Worm (Caenorhabditis elegans) whole organism, midembryonic: ENCODE data around the gene kel-8.

Experiments used
- cog-1 ChIP-seq: sonication (generic microtip); optimal IDR thresholded peaks from 2 replicates; lab custom pipeline; 2016; ENCODE audit warnings: missing genetic modification characterization, missing compliant biosample characterization
- flt-1 ChIP-seq: fragments of 200-800 bp; sonication (Bioruptor generic); IDR thresholded peaks from 2 replicates; pipeline ENCODE4 v1.3.6; 2022; ENCODE audit warnings: missing genetic modification characterization, missing compliant biosample characterization
- ref-1 ChIP-seq: fragments of 200-800 bp; sonication (Bioruptor generic); conservative IDR thresholded peaks from 2 replicates; pipeline ENCODE4 v1.3.6; 2022; ENCODE audit warnings: missing genetic modification reagents, missing genetic modification characterization, missing compliant biosample characterization

- TF ChIP-seq flt-1 (no peak), ref-1 (GFP tag; lab: Robert Waterston, UW) (no peak), cog-1 (tag; lab: Kevin White, UChicago) (no peak)
These were observed 35.1 kb downstream of the kel-8 start for ce11 chrV:2706379-2706778.
